Fruit fly (Drosophila melanogaster) S2 (cell line): ENCODE measurements around the gene CG2854.

Experiments
- CG8478 ChIP-seq: fragments of >200 bp; optimal IDR thresholded peaks from 2 replicates; lab custom pipeline; 2018
- CTCF ChIP-seq, 2 experiments: fragments of >200 bp; optimal IDR thresholded peaks; 2 replicates each; lab custom pipeline; 2018

dm6 chrX:2319783-2320182, 7.1 kb upstream of the CG2854 start:
- TF ChIP-seq CG8478 (lab: Kevin White, UChicago) (no peak), CTCF (optimal IDR thresholded peaks at IDR 0.05; lab: Kevin White, UChicago) (no peak)
